Fruit fly (Drosophila melanogaster) Kc167 (cell line): ENCODE results near the gene yellow-k.

Experiments
- Myc ChIP-seq: fragments of >200 bp; optimal IDR thresholded peaks from 2 replicates; lab custom pipeline; 2017; ENCODE audit warnings: missing external identifiers
- Sin3A ChIP-seq: fragments of >200 bp; optimal IDR thresholded peaks from 2 replicates; lab custom pipeline; 2018; ENCODE audit warnings: missing external identifiers
- h ChIP-seq: fragments of >200 bp; optimal IDR thresholded peaks from 3 replicates; lab custom pipeline; 2018; ENCODE audit warnings: missing external identifiers

dm6 chr3L:15566484-15566955 is 46.1 kb downstream of the yellow-k start:
- TF ChIP-seq Myc: no peak
- no peak for TF ChIP-seq Sin3A (lab: Kevin White, UChicago)
- no peak for TF ChIP-seq h (lab: Kevin White, UChicago)
